Fruit fly (Drosophila melanogaster) whole organism: ENCODE results near the gene Daao2.

Experiments
- CG8478 ChIP-seq: fragments of >200 bp; optimal IDR thresholded peaks from 2 replicates; lab custom pipeline; 2018; ENCODE audit warnings: inconsistent platforms
- pan ChIP-seq: fragments of >200 bp; optimal IDR thresholded peaks from 2 replicates; lab custom pipeline; 2017
- psq ChIP-seq: fragments of >200 bp; optimal IDR thresholded peaks from 2 replicates; lab custom pipeline; 2017
- usp ChIP-seq: fragments of >200 bp; optimal IDR thresholded peaks from 2 replicates; lab custom pipeline; 2017; ENCODE audit warnings: missing biosample characterization, missing genetic modification characterization, mixed read lengths

dm6 chr2L:6791845-6792443, 10.9 kb upstream of the Daao2 start:
- TF ChIP-seq psq (no peak), pan (lab: Kevin White, UChicago) (no peak), usp (GFP tag; lab: Kevin White, UChicago) (no peak), CG8478 (lab: Kevin White, UChicago) (no peak)
